Worm (Caenorhabditis elegans): ENCODE measurements around the gene sri-53.

sri-53 gene

DNA sequence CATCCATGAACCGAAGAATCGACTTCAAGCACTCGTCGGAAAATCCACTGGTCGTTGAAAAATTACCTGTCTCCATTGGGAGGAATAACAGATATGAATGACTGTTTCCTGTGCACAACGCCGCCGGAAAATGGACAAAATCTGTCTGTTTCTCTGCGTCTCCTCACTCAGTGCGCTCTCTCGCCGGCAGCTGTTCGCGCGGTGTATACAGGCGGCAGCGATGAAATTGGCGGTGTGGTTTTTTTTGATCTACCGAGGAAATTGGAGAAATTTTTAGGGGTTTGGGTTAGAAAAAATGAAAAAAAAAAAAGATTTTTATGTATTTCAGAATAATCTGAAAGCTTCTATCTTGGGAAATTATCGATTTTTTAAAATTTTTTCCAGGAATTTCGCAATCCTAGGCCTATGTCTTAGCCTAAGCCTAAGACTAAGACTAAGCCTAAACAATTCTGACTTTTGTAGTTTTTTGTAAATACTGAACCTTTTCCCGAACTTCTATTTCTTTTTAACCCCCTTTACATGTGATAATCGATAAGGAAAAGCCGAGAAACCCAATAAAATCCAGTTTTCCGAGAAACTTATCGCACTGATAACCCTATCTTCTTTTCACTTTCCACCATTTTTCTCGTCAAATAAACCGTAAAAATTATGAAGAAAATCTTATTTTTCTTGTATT is 45.8 kb upstream of the sri-53 start, which contains the start of the genes fbxc-50 and C17F4.2:
Gene fbxc-50, minus strand, starts transcription at position 81 of the 676 bp plus-strand sequence.
Gene C17F4.2, plus strand, starts transcription at position 626 of the 676 bp plus-strand sequence.
- TF ChIP-seq mdl-1 (tag; optimal IDR thresholded peaks at IDR 0.05) (no peak), fos-1 (tag; optimal IDR thresholded peaks at IDR 0.05) (no peak), Y55F3AM.14 (GFP tag; optimal IDR thresholded peaks at IDR 0.05) (no peak), unc-39 (tag; optimal IDR thresholded peaks at IDR 0.05) (no peak), lsy-2 (tag; optimal IDR thresholded peaks at IDR 0.05) (no peak)

DNA sequence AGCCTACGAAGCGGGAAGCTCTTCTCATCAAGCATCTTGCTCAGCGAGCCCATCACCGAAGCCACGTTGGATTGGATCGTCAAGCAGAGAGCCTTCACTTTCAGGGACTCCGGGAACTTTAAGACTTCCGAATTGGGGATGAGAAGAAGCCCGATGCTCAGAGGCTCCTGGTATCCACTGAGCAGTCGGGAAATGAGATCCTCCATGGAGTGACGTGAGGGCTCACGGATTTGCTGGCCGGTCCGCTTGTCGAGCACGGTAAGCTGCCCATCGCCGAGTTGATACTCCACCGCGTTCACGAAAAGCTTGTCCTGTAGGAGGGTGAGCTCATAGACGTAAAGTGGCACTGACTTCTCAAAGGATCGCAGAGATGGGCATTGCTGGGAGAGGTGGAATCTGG is 45.1 kb upstream of the sri-53 start:
- TF ChIP-seq ZK546.5 (tag; optimal IDR thresholded peaks at IDR 0.05) (no peak), ztf-11 (tag; optimal IDR thresholded peaks at IDR 0.05) (no peak), lin-13 (GFP tag; optimal IDR thresholded peaks at IDR 0.05) (no peak), fos-1 (tag; optimal IDR thresholded peaks at IDR 0.05) (no peak), zag-1 (tag; optimal IDR thresholded peaks at IDR 0.05) (no peak), nhr-25 (tag; optimal IDR thresholded peaks at IDR 0.05) (no peak), elt-3 (tag; optimal IDR thresholded peaks at IDR 0.05) (no peak), unc-55 (GFP tag; optimal IDR thresholded peaks at IDR 0.05) (no peak), blmp-1 (tag; optimal IDR thresholded peaks at IDR 0.05; ENCODE audit: insufficient read depth) (no peak), nhr-23 (tag; optimal IDR thresholded peaks at IDR 0.05) (no peak), dmd-4 (tag; optimal IDR thresholded peaks at IDR 0.05) (no peak), lsy-2 (tag; optimal IDR thresholded peaks at IDR 0.05) (no peak), ceh-82 (tag; optimal IDR thresholded peaks at IDR 0.05) (no peak), unc-39 (tag; optimal IDR thresholded peaks at IDR 0.05) (no peak), egl-27 (tag; optimal IDR thresholded peaks at IDR 0.05) (no peak), sem-4 (tag; optimal IDR thresholded peaks at IDR 0.05) (no peak), skn-1 (tag; optimal IDR thresholded peaks at IDR 0.05) (no peak), lin-39 (tag; optimal IDR thresholded peaks at IDR 0.05) (no peak), nhr-129 (tag; optimal IDR thresholded peaks at IDR 0.05) (no peak), mbf-1 (tag; optimal IDR thresholded peaks at IDR 0.05) (no peak)

DNA sequence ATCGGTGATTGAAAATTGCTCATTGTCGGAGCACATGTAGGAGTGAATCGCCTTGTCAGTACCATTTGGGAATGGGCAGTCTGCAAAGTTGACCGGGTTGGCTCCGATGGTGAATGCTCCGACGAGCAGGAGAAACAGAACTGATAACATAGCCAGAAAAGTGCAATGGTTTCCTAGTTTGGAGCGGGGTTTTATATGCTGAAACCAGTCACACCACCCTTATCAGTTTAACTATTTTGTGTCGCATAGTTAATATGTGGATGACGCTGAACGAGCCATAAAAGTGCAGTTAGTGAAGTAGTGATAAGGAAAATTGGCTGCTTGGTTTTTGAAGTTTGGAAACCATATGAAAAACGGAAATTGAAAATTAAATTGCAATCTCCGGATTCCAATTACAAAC is 43.4 kb upstream of the sri-53 start, which contains the start of gene C17F4.7:
Gene C17F4.7, minus strand, starts transcription at position 180 of the 400 bp plus-strand sequence.
- peak; percentile 9 for TF ChIP-seq sma-3 (GFP tag; optimal IDR thresholded peaks at IDR 0.05)
- no peak for TF ChIP-seq ztf-11 (tag; optimal IDR thresholded peaks at IDR 0.05)
- TF ChIP-seq zag-1 (tag; optimal IDR thresholded peaks at IDR 0.05): no peak
- TF ChIP-seq crh-2 (tag; optimal IDR thresholded peaks at IDR 0.05): peak; percentile 87
- no peak for TF ChIP-seq ceh-82 (tag; optimal IDR thresholded peaks at IDR 0.05)
- TF ChIP-seq ama-1 (optimal IDR thresholded peaks at IDR 0.05): no peak
- no peak for TF ChIP-seq nhr-23 (tag; optimal IDR thresholded peaks at IDR 0.05)
- TF ChIP-seq ceh-16 (tag; optimal IDR thresholded peaks at IDR 0.05): no peak
- no peak for TF ChIP-seq elt-3 (tag; optimal IDR thresholded peaks at IDR 0.05)
- TF ChIP-seq R02D3.7 (tag; optimal IDR thresholded peaks at IDR 0.05): no peak
- TF ChIP-seq F13H6.1 (tag; optimal IDR thresholded peaks at IDR 0.05): peak; percentile 2
- TF ChIP-seq unc-39 (tag; optimal IDR thresholded peaks at IDR 0.05): no peak
- TF ChIP-seq nhr-25 (tag; optimal IDR thresholded peaks at IDR 0.05): no peak
- TF ChIP-seq lin-13 (GFP tag; optimal IDR thresholded peaks at IDR 0.05): no peak
- TF ChIP-seq snpc-4 (tag; optimal IDR thresholded peaks at IDR 0.05): no peak
- TF ChIP-seq mbf-1 (tag; optimal IDR thresholded peaks at IDR 0.05): no peak
- TF ChIP-seq sem-4 (tag; optimal IDR thresholded peaks at IDR 0.05): no peak
- TF ChIP-seq blmp-1 (tag; optimal IDR thresholded peaks at IDR 0.05; ENCODE audit: insufficient read depth): no peak
- TF ChIP-seq lsy-2 (tag; optimal IDR thresholded peaks at IDR 0.05): no peak
- peak; percentile 52 for TF ChIP-seq sma-9 (GFP tag; optimal IDR thresholded peaks at IDR 0.05)
- TF ChIP-seq sma-9 (tag; optimal IDR thresholded peaks at IDR 0.05): no peak
- peak; percentile 69 for TF ChIP-seq fos-1 (tag; optimal IDR thresholded peaks at IDR 0.05)
- peak; percentile 29 for TF ChIP-seq gmeb-1 (tag; optimal IDR thresholded peaks at IDR 0.05)
- no peak for TF ChIP-seq egl-27 (tag; optimal IDR thresholded peaks at IDR 0.05)

DNA sequence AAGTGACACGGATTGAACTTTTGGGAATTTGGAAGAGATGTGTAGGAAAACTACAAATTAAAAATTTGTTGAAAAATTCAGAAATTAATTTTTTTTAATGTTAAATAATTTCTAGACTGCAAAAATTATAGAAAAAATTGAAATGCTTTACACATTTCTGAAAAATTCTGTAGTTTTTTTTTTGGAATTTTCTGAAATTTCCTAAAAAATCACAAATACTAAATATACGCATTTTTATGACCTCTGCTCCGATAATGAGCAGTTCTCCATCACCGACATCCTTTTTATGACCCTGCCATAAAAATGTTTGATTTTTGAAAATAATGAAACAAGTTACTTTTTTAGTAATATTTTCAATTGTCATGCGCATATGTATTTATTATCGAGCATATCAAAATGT is 42.3 kb upstream of the sri-53 start:
- TF ChIP-seq skn-1 (tag; optimal IDR thresholded peaks at IDR 0.05): no peak
- TF ChIP-seq elt-3 (tag; optimal IDR thresholded peaks at IDR 0.05): no peak
- TF ChIP-seq lin-13 (GFP tag; optimal IDR thresholded peaks at IDR 0.05): peak; percentile 6
- peak; percentile 50 for TF ChIP-seq fos-1 (tag; optimal IDR thresholded peaks at IDR 0.05)
- TF ChIP-seq mab-5 (tag; optimal IDR thresholded peaks at IDR 0.05): no peak
- TF ChIP-seq ama-1 (optimal IDR thresholded peaks at IDR 0.05): no peak
- no peak for TF ChIP-seq nhr-21 (tag; optimal IDR thresholded peaks at IDR 0.05)
- TF ChIP-seq unc-55 (GFP tag; optimal IDR thresholded peaks at IDR 0.05): no peak
- TF ChIP-seq aly-2 (tag; optimal IDR thresholded peaks at IDR 0.05): no peak

All from whole organism, L2 larva.